Worm (Caenorhabditis elegans) whole organism, L4 larva: ENCODE results near the gene C16B8.4.

Experiments
- Y105C5A.15 ChIP-seq: fragments of 200-800 bp; sonication (Bioruptor generic); IDR thresholded peaks from 2 replicates; pipeline ENCODE4 v1.3.6; 2022; ENCODE audit warnings: missing genetic modification characterization, missing compliant biosample characterization
- Y5F2A.4 ChIP-seq: fragments of 200-800 bp; sonication (Bioruptor generic); optimal IDR thresholded peaks from 2 replicates; lab custom pipeline; 2018; ENCODE audit warnings: mild to moderate bottlenecking, missing genetic modification characterization, missing compliant biosample characterization
- ZK337.2 ChIP-seq: fragments of 200-800 bp; sonication (Bioruptor generic); IDR thresholded peaks from 2 replicates; pipeline ENCODE4 v1.3.6; 2022; ENCODE audit warnings: missing genetic modification reagents, missing genetic modification characterization, missing compliant biosample characterization
- aly-2 ChIP-seq: sonication (generic microtip); optimal IDR thresholded peaks from 2 replicates; lab custom pipeline; 2018; ENCODE audit warnings: missing biosample characterization, missing genetic modification characterization
- ceh-82 ChIP-seq: sonication (generic microtip); optimal IDR thresholded peaks from 2 replicates; lab custom pipeline; 2017; ENCODE audit warnings: missing biosample characterization, missing genetic modification characterization
- daf-12 ChIP-seq: fragments of 150-350 bp; optimal IDR thresholded peaks from 2 replicates; lab custom pipeline; 2014; ENCODE audit warnings: missing biosample characterization, missing genetic modification reagents, missing genetic modification characterization
- hmg-1.1 ChIP-seq: fragments of 200-800 bp; sonication (Bioruptor generic); IDR thresholded peaks from 2 replicates; pipeline ENCODE4 v1.3.6; 2022; ENCODE audit warnings: missing genetic modification reagents, missing genetic modification characterization, missing compliant biosample characterization
- lir-3 ChIP-seq: sonication (generic microtip); optimal IDR thresholded peaks from 2 replicates; lab custom pipeline; 2016; ENCODE audit warnings: mild to moderate bottlenecking, missing genetic modification characterization, missing compliant biosample characterization
- nhr-237 ChIP-seq: sonication (generic microtip); optimal IDR thresholded peaks from 2 replicates; lab custom pipeline; 2017; ENCODE audit warnings: missing biosample characterization, missing genetic modification characterization
- php-3 ChIP-seq: fragments of 200-800 bp; sonication (Bioruptor generic); IDR thresholded peaks from 2 replicates; pipeline ENCODE4 v1.3.6; 2022; ENCODE audit warnings: missing genetic modification reagents, missing genetic modification characterization, missing compliant biosample characterization
- unc-62 ChIP-seq, 3 experiments: fragments of 150-350 bp in 1 of 3; sonication (generic microtip); optimal IDR thresholded peaks in 2 of 3; peaks in 1 of 3; 1 replicate in 1 of 3; 2 replicates in 2 of 3; lab custom pipeline; 2014 to 2017; ENCODE audit warnings: missing biosample characterization in 3 of 3, missing genetic modification characterization in 3 of 3, missing genetic modification reagents in 3 of 3, missing genotype in 1 of 3
- zip-2 ChIP-seq: fragments of 150-350 bp; optimal IDR thresholded peaks from 2 replicates; lab custom pipeline; 2014; ENCODE audit warnings: missing biosample characterization, missing genetic modification characterization

ce11 chrX:3949026-3949425 lies 24.4 kb downstream of the C16B8.4 start:
- TF ChIP-seq Y105C5A.15 (GFP tag; lab: Robert Waterston, UW) (no peak), ZK337.2 (GFP tag; lab: Robert Waterston, UW) (no peak), ceh-82 (tag; lab: Kevin White, UChicago) (no peak), php-3 (no peak), nhr-237 (tag; lab: Kevin White, UChicago) (no peak), zip-2 (tag; lab: Kevin White, UChicago) (no peak), Y5F2A.4 (GFP tag; lab: Kevin White, UChicago) (no peak), aly-2 (no peak), lir-3 (tag; lab: Kevin White, UChicago) (no peak), unc-62 (GFP tag; optimal IDR thresholded peaks at IDR 0.05 in 1 of 2; lab: Kevin White, UChicago) (no peak), unc-62 (tag; optimal IDR thresholded peaks at IDR 0.05; lab: Kevin White, UChicago) (no peak), daf-12 (tag; lab: Kevin White, UChicago) (no peak), hmg-1.1 (GFP tag; lab: Robert Waterston, UW) (no peak)
